Worm (Caenorhabditis elegans) whole organism, mixed stage, embryonic: ENCODE data around the gene stip-1.

Experiments
- M03D4.4 ChIP-seq: sonication (generic microtip); optimal IDR thresholded peaks from 2 replicates; lab custom pipeline; 2017; ENCODE audit warnings: mild to moderate bottlenecking, missing genetic modification characterization, missing compliant biosample characterization
- bed-3 ChIP-seq: fragments of 200-800 bp; sonication (Bioruptor generic); optimal IDR thresholded peaks from 3 replicates; lab custom pipeline; 2018; ENCODE audit warnings: mild to moderate bottlenecking, missing genetic modification characterization, moderate library complexity, missing compliant biosample characterization
- ceh-39 ChIP-seq: fragments of 150-350 bp; optimal IDR thresholded peaks from 2 replicates; lab custom pipeline; 2014; ENCODE audit warnings: missing biosample characterization, missing genetic modification characterization
- ceh-43 ChIP-seq: fragments of 200-800 bp; sonication (Bioruptor generic); optimal IDR thresholded peaks from 2 replicates; lab custom pipeline; 2018; ENCODE audit warnings: mild to moderate bottlenecking, missing genetic modification characterization, moderate library complexity, missing compliant biosample characterization
- ceh-83 ChIP-seq: fragments of 200-800 bp; sonication (Bioruptor generic); optimal IDR thresholded peaks from 2 replicates; lab custom pipeline; 2018; ENCODE audit warnings: mild to moderate bottlenecking, missing genetic modification characterization, missing compliant biosample characterization
- ces-1 ChIP-seq: fragments of 150-350 bp; optimal IDR thresholded peaks from 2 replicates; lab custom pipeline; 2014; ENCODE audit warnings: missing biosample characterization, missing genetic modification reagents, missing genetic modification characterization
- cnd-1 ChIP-seq: fragments of 200-800 bp; sonication (Bioruptor generic); optimal IDR thresholded peaks from 2 replicates; lab custom pipeline; 2018; ENCODE audit warnings: mild to moderate bottlenecking, missing genetic modification characterization, missing compliant biosample characterization
- elt-1 ChIP-seq: sonication (generic microtip); optimal IDR thresholded peaks from 2 replicates; lab custom pipeline; 2017; ENCODE audit warnings: missing genetic modification characterization, mild to moderate bottlenecking, missing compliant biosample characterization, antibody characterized with exemption, moderate library complexity, borderline replicate concordance; ENCODE audit not compliant: insufficient read depth
- elt-3 ChIP-seq: fragments of 150-350 bp; optimal IDR thresholded peaks from 2 replicates; lab custom pipeline; 2014; ENCODE audit warnings: missing biosample characterization, missing genetic modification characterization
- flh-1 ChIP-seq: fragments of 200-800 bp; sonication (Bioruptor generic); optimal IDR thresholded peaks from 2 replicates; lab custom pipeline; 2018; ENCODE audit warnings: mild to moderate bottlenecking, missing genetic modification characterization, moderate library complexity, missing compliant biosample characterization
- hlh-1 ChIP-seq: fragments of 150-350 bp; optimal IDR thresholded peaks from 2 replicates; lab custom pipeline; 2014; ENCODE audit warnings: missing biosample characterization, missing genetic modification reagents, missing genetic modification characterization
- lin-32 ChIP-seq: fragments of 200-800 bp; sonication (Bioruptor generic); optimal IDR thresholded peaks from 2 replicates; lab custom pipeline; 2018; ENCODE audit warnings: mild to moderate bottlenecking, missing genetic modification characterization, missing compliant biosample characterization
- lsy-2 ChIP-seq: fragments of 150-350 bp; optimal IDR thresholded peaks from 2 replicates; lab custom pipeline; 2014; ENCODE audit warnings: missing biosample characterization, missing genetic modification characterization
- mab-5 ChIP-seq: fragments of 150-350 bp; optimal IDR thresholded peaks from 2 replicates; lab custom pipeline; 2014; ENCODE audit warnings: missing biosample characterization, missing genetic modification characterization
- mep-1 ChIP-seq: fragments of 150-350 bp; optimal IDR thresholded peaks from 2 replicates; lab custom pipeline; 2017; ENCODE audit warnings: missing biosample characterization, missing genetic modification reagents, missing genetic modification characterization, inconsistent platforms
- mls-2 ChIP-seq: sonication (generic microtip); optimal IDR thresholded peaks from 2 replicates; lab custom pipeline; 2016; ENCODE audit warnings: mild to moderate bottlenecking, missing genetic modification characterization, moderate library complexity, missing compliant biosample characterization
- nhr-12 ChIP-seq: fragments of 150-350 bp; optimal IDR thresholded peaks from 2 replicates; lab custom pipeline; 2014; ENCODE audit warnings: missing biosample characterization, missing genetic modification characterization
- nhr-2 ChIP-seq: fragments of 150-350 bp; optimal IDR thresholded peaks from 2 replicates; lab custom pipeline; 2014; ENCODE audit warnings: missing biosample characterization, missing genetic modification characterization
- nhr-237 ChIP-seq: fragments of 150-350 bp; optimal IDR thresholded peaks from 2 replicates; lab custom pipeline; 2014; ENCODE audit warnings: missing biosample characterization, missing genetic modification characterization
- nhr-76 ChIP-seq: sonication (generic microtip); optimal IDR thresholded peaks from 2 replicates; lab custom pipeline; 2017; ENCODE audit warnings: missing biosample characterization, missing genetic modification characterization
- pha-4 ChIP-seq: fragments of 150-350 bp; optimal IDR thresholded peaks from 2 replicates; lab custom pipeline; 2018; ENCODE audit warnings: missing biosample characterization, missing genetic modification reagents, missing genetic modification characterization
- snpc-4 ChIP-seq: fragments of 150-350 bp; optimal IDR thresholded peaks from 2 replicates; lab custom pipeline; 2014; ENCODE audit warnings: missing biosample characterization, missing genetic modification characterization
- sptf-1 ChIP-seq: sonication (generic microtip); optimal IDR thresholded peaks from 2 replicates; lab custom pipeline; 2017; ENCODE audit warnings: mild to moderate bottlenecking, missing genetic modification characterization, moderate library complexity, missing compliant biosample characterization
- tbx-8 ChIP-seq: fragments of 200-800 bp; sonication (Bioruptor generic); optimal IDR thresholded peaks from 2 replicates; lab custom pipeline; 2018; ENCODE audit warnings: mild to moderate bottlenecking, missing genetic modification characterization, moderate library complexity, missing compliant biosample characterization
- unc-120 ChIP-seq: sonication (generic microtip); optimal IDR thresholded peaks from 2 replicates; lab custom pipeline; 2017; ENCODE audit warnings: missing genetic modification characterization, missing compliant biosample characterization; ENCODE audit not compliant: poor library complexity, severe bottlenecking
- unc-39 ChIP-seq: fragments of 150-350 bp; optimal IDR thresholded peaks from 2 replicates; lab custom pipeline; 2014; ENCODE audit warnings: missing biosample characterization, missing genetic modification characterization
- unc-62 ChIP-seq: fragments of 150-350 bp; optimal IDR thresholded peaks from 2 replicates; lab custom pipeline; 2014; ENCODE audit warnings: missing biosample characterization, missing genetic modification reagents, missing genetic modification characterization
- zip-8 ChIP-seq: fragments of 150-350 bp; optimal IDR thresholded peaks from 2 replicates; lab custom pipeline; 2014; ENCODE audit warnings: missing biosample characterization, missing genetic modification characterization

Gene stip-1

DNA sequence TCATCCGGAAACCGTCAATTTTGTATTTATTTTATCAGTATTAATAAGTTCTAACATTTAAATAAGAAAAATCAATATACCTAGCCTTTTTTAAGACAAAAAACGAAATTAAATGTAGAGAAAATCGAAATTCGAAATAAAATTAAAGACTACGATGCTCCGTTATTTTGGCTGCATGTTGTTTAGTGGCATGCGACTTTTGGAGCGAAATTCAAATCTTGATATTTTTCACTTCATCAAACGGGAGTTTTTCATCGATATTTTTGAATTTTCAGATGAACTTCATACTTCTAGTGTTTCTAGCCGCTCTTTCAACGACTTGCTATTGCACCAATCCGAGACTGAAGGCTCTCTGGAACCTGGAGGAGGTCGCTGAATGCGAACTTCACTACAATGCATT, 675 bp upstream of the stip-1 start, which contains the start of gene C07E3.9:
C07E3.9 (plus strand) TSS at position 270 of the 400 bp plus-strand sequence.
- TF ChIP-seq ces-1 (GFP tag; lab: Kevin White, UChicago) (peak; percentile 87), pha-4 (tag; lab: Kevin White, UChicago) (no peak), lsy-2 (peak; percentile 56), unc-62 (no peak), bed-3 (no peak), nhr-2 (tag; lab: Kevin White, UChicago) (no peak), nhr-237 (peak; percentile 40), unc-120 (tag; lab: Kevin White, UChicago) (no peak), ceh-39 (no peak), M03D4.4 (tag; lab: Kevin White, UChicago) (no peak), tbx-8 (GFP tag; lab: Kevin White, UChicago) (no peak), mls-2 (no peak)

DNA sequence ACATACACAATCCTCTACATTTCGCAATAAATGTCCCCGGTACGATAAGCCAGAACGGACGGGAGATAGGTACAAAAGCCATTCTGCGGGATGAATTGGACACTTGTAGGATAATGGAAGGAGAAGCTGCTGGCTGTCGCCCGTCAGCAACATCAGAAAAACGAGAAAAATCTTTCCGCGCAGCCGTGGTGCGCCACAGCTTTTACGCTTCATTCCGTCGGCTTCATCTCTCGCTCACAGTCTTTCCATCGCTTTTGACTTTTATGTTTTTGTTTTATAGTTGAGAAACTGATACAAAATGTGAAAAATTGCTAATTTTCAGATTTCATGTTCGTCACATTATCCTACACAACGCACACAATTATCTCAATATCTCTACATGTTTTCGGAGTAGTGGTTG, 3.7 kb downstream of the stip-1 start, which contains the start of gene C07E3.10:
C07E3.10 (plus strand) TSS at position 301 of the 400 bp plus-strand sequence.
- TF ChIP-seq unc-62 (no peak), mep-1 (tag; lab: Kevin White, UChicago) (no peak), ces-1 (GFP tag; lab: Kevin White, UChicago) (no peak), nhr-237 (no peak), pha-4 (tag; lab: Kevin White, UChicago) (no peak), ceh-83 (GFP tag; lab: Kevin White, UChicago) (no peak)

DNA sequence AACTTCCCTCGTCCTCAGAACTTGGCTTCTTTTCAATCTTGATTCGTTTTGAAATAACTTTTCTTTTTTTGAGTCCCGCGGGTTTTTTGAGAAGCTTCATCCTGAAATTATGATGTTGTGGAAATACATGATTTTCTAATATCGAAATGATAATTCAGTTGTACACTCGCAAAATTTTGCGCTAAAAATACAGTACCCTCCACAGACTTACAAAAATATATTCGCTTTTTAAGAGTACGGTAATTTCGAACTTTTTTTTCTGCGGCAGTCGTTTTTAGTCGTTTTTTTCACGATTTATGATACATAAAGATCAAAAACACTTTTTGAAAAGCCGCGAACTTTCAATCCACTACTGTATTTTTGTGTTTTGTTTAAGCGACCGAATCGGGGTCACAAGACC, 4.8 kb downstream of the stip-1 start, which contains the start of gene pro-2:
pro-2 (minus strand) TSS at position 101 of the 400 bp plus-strand sequence.
- TF ChIP-seq snpc-4 (no peak), nhr-2 (tag; lab: Kevin White, UChicago) (no peak), elt-1 (tag; lab: Kevin White, UChicago) (no peak)

DNA sequence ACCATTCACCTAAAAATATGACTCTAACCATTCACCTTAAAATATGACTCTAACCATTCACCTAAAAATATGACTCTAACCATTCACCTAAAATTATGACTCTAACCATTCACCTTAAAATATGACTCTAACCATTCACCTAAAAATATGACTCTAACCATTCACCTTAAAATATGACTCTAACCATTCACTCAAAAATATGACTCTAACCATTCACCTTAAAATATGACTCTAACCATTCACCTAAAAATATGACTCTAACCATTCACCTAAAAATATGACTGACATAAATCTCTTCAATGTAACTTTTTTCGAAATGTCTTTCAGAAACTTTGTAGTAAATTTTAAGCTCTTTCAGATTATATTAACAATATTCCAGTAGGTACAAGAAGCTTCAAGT, 13.7 kb downstream of the stip-1 start:
- peak; percentile 58 for TF ChIP-seq sptf-1 (tag; lab: Kevin White, UChicago)

- TF ChIP-seq nhr-76 (no peak), snpc-4 (no peak), ceh-43 (no peak)
These were observed 20.1 kb downstream of the stip-1 start for ce11 chrII:10329754-10330153.

- TF ChIP-seq hlh-1 (tag; lab: Kevin White, UChicago) (no peak), zip-8 (no peak), unc-39 (tag; lab: Kevin White, UChicago) (no peak)
These were observed 24.1 kb downstream of the stip-1 start, which contains the start of gene appg-1 for ce11 chrII:10325615-10326232. Gene appg-1, plus strand, starts transcription at chrII:10326041.

DNA sequence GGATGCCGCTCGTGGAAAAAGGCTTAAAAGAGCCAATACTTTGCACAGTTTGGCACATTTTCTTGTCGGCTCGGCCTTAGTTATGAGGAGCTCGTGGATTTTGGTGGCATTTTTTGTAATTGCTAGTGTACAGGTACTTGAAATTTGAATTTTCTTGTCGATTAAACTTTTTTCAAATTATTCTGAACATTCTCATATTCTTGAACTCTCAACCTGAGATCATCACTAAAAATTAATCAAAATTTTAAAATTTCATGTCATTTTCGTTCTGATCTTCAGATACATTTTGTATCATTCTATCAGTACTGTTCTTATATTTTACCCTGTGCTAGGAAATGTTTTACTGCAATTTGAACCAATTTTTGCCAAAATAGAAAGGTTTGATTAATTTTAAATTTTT, 28.4 kb downstream of the stip-1 start, which contains the start of gene idpp-4:
idpp-4 (plus strand) TSS at position 51 of the 400 bp plus-strand sequence.
- TF ChIP-seq ceh-39 (no peak), elt-3 (no peak), cnd-1 (tag; lab: Kevin White, UChicago) (no peak), ceh-43 (no peak), sptf-1 (tag; lab: Kevin White, UChicago) (no peak), nhr-12 (tag; lab: Kevin White, UChicago) (no peak), unc-62 (no peak), nhr-76 (no peak), lin-32 (GFP tag; lab: Kevin White, UChicago) (no peak), mls-2 (no peak), ces-1 (GFP tag; lab: Kevin White, UChicago) (no peak), elt-1 (tag; lab: Kevin White, UChicago) (no peak), mab-5 (tag; lab: Kevin White, UChicago) (no peak), pha-4 (tag; lab: Kevin White, UChicago) (no peak), mep-1 (tag; lab: Kevin White, UChicago) (no peak), nhr-237 (no peak), ceh-83 (GFP tag; lab: Kevin White, UChicago) (no peak), unc-120 (tag; lab: Kevin White, UChicago) (no peak), bed-3 (no peak), flh-1 (no peak)
